Fruit fly (Drosophila melanogaster) whole organism, adult: ENCODE measurements around the gene CG45066.

Source experiments
- CG11617 ChIP-seq: fragments of 200-800 bp; sonication (Bioruptor generic); optimal IDR thresholded peaks from 2 replicates; lab custom pipeline; 2017; ENCODE audit warnings: mild to moderate bottlenecking, missing biosample characterization, missing genetic modification reagents, missing genetic modification characterization
- CG12768 ChIP-seq: fragments of 200-800 bp; sonication (Bioruptor generic); optimal IDR thresholded peaks from 2 replicates; lab custom pipeline; 2017; ENCODE audit warnings: missing biosample characterization, missing genetic modification characterization, mild to moderate bottlenecking, moderate library complexity, missing genetic modification reagents
- CG14711 ChIP-seq: fragments of 200-800 bp; sonication (Bioruptor generic); optimal IDR thresholded peaks from 2 replicates; lab custom pipeline; 2018; ENCODE audit warnings: missing biosample characterization, mild to moderate bottlenecking, missing genetic modification characterization, moderate library complexity
- CG1620 ChIP-seq: fragments of 200-800 bp; sonication (Bioruptor generic); optimal IDR thresholded peaks from 2 replicates; lab custom pipeline; 2016; ENCODE audit warnings: missing biosample characterization, missing genetic modification characterization
- CG33017 ChIP-seq: fragments of 200-800 bp; sonication (Bioruptor generic); optimal IDR thresholded peaks from 2 replicates; lab custom pipeline; 2018; ENCODE audit warnings: missing biosample characterization, mild to moderate bottlenecking, missing genetic modification characterization, moderate library complexity
- CG5204 ChIP-seq: fragments of 200-800 bp; sonication (Bioruptor generic); optimal IDR thresholded peaks from 2 replicates; lab custom pipeline; 2016; ENCODE audit warnings: missing biosample characterization, missing genetic modification characterization
- CG7045 ChIP-seq: fragments of 200-800 bp; sonication (Bioruptor generic); optimal IDR thresholded peaks from 2 replicates; lab custom pipeline; 2017; ENCODE audit warnings: missing biosample characterization, mild to moderate bottlenecking, missing genetic modification characterization
- CG7101 ChIP-seq: fragments of 200-800 bp; sonication (Bioruptor generic); optimal IDR thresholded peaks from 2 replicates; lab custom pipeline; 2018; ENCODE audit warnings: missing biosample characterization, mild to moderate bottlenecking, missing genetic modification characterization, moderate library complexity
- Clk ChIP-seq: fragments of 200-800 bp; sonication (Bioruptor generic); optimal IDR thresholded peaks from 2 replicates; lab custom pipeline; 2017; ENCODE audit warnings: missing biosample characterization, missing genetic modification characterization
- Crg-1 ChIP-seq: fragments of 200-800 bp; sonication (Bioruptor generic); optimal IDR thresholded peaks from 2 replicates; lab custom pipeline; 2016; ENCODE audit warnings: missing biosample characterization, missing genetic modification characterization
- Hr96 ChIP-seq: fragments of 200-800 bp; sonication (Bioruptor generic); optimal IDR thresholded peaks from 2 replicates; lab custom pipeline; 2016; ENCODE audit warnings: missing biosample characterization, missing genetic modification characterization
- Mnt ChIP-seq: fragments of 200-800 bp; sonication (Bioruptor generic); optimal IDR thresholded peaks from 2 replicates; lab custom pipeline; 2016; ENCODE audit warnings: missing biosample characterization, mild to moderate bottlenecking, missing genetic modification characterization
- bab1 ChIP-seq: fragments of 200-800 bp; sonication (Bioruptor generic); optimal IDR thresholded peaks from 3 replicates; lab custom pipeline; 2019; ENCODE audit warnings: missing biosample characterization, mild to moderate bottlenecking, missing genetic modification characterization, moderate library complexity
- cic ChIP-seq: fragments of 200-800 bp; sonication (Bioruptor generic); optimal IDR thresholded peaks from 2 replicates; lab custom pipeline; 2017; ENCODE audit warnings: missing biosample characterization, mild to moderate bottlenecking, missing genetic modification characterization, moderate library complexity
- cnc ChIP-seq, 2 experiments: fragments of >200 bp; optimal IDR thresholded peaks; 2 replicates each; lab custom pipeline; 2017
- kay ChIP-seq: fragments of 200-800 bp; sonication (Bioruptor generic); peaks from one replicate; lab custom pipeline; 2016; ENCODE audit warnings: missing biosample characterization, missing genetic modification characterization, borderline replicate concordance
- ovo ChIP-seq: fragments of 200-800 bp; sonication (Bioruptor generic); optimal IDR thresholded peaks from 2 replicates; lab custom pipeline; 2016; ENCODE audit warnings: missing biosample characterization, missing genetic modification characterization
- pad ChIP-seq: fragments of 200-800 bp; sonication (Bioruptor generic); optimal IDR thresholded peaks from 3 replicates; lab custom pipeline; 2017; ENCODE audit warnings: missing biosample characterization, missing genetic modification characterization, mild to moderate bottlenecking, moderate library complexity, missing genetic modification reagents
- tj ChIP-seq: fragments of 200-800 bp; sonication (Bioruptor generic); optimal IDR thresholded peaks from 3 replicates; lab custom pipeline; 2017; ENCODE audit warnings: missing biosample characterization, mild to moderate bottlenecking, missing genetic modification characterization, moderate library complexity
- toe ChIP-seq: fragments of 200-800 bp; sonication (Bioruptor generic); optimal IDR thresholded peaks from 2 replicates; lab custom pipeline; 2016; ENCODE audit warnings: missing biosample characterization, missing genetic modification characterization

CG45066 gene

dm6 chr3L:3097598-3097880, 13.5 kb downstream of the CG45066 start:
- no peak for TF ChIP-seq tj (GFP tag; lab: Kevin White, UChicago)
- TF ChIP-seq CG7101: no peak
- TF ChIP-seq CG1620 (GFP tag; lab: Kevin White, UChicago): no peak
- TF ChIP-seq toe (GFP tag; lab: Kevin White, UChicago): no peak
- TF ChIP-seq Crg-1: no peak
- no peak for TF ChIP-seq CG14711 (tag; lab: Kevin White, UChicago)
- no peak for TF ChIP-seq kay
- no peak for TF ChIP-seq CG33017 (tag; lab: Kevin White, UChicago)
- TF ChIP-seq Clk (GFP tag; lab: Kevin White, UChicago): no peak
- TF ChIP-seq Mnt (GFP tag; lab: Kevin White, UChicago): no peak
- no peak for TF ChIP-seq ovo

dm6 chr3L:3096726-3097597, 14.1 kb downstream of the CG45066 start:
- no peak for TF ChIP-seq cic (GFP tag; lab: Kevin White, UChicago)
- peak; percentile 2 for TF ChIP-seq kay
- no peak for TF ChIP-seq Clk (GFP tag; lab: Kevin White, UChicago)

dm6 chr3L:3096073-3096725, 14.8 kb downstream of the CG45066 start:
- TF ChIP-seq CG5204 (GFP tag; lab: Kevin White, UChicago) (no peak), CG7101 (peak; percentile 21), CG7045 (peak; percentile 29), CG12768 (GFP tag; lab: Kevin White, UChicago) (peak; percentile 55), kay (no peak), bab1 (GFP tag; lab: Kevin White, UChicago) (no peak)

dm6 chr3L:3095590-3095989, 15.4 kb downstream of the CG45066 start:
- TF ChIP-seq CG5204 (GFP tag; lab: Kevin White, UChicago) (no peak), kay (no peak), CG7045 (no peak), Hr96 (GFP tag; lab: Kevin White, UChicago) (no peak), CG1620 (GFP tag; lab: Kevin White, UChicago) (no peak), Clk (GFP tag; lab: Kevin White, UChicago) (no peak), CG11617 (GFP tag; lab: Kevin White, UChicago) (no peak), bab1 (GFP tag; lab: Kevin White, UChicago) (no peak), tj (GFP tag; lab: Kevin White, UChicago) (no peak), pad (GFP tag; lab: Kevin White, UChicago) (no peak), Crg-1 (no peak), ovo (no peak), cnc (optimal IDR thresholded peaks at IDR 0.05; lab: Kevin White, UChicago) (no peak), Mnt (GFP tag; lab: Kevin White, UChicago) (no peak), CG7101 (no peak)

dm6 chr3L:3090581-3091345, 20.3 kb downstream of the CG45066 start:
- TF ChIP-seq CG14711 (tag; lab: Kevin White, UChicago) (peak; percentile 21), CG5204 (GFP tag; lab: Kevin White, UChicago) (no peak), CG1620 (GFP tag; lab: Kevin White, UChicago) (no peak), pad (GFP tag; lab: Kevin White, UChicago) (peak; percentile 25), CG7101 (peak; percentile 44)

- TF ChIP-seq kay (peak; percentile 87), toe (GFP tag; lab: Kevin White, UChicago) (no peak), CG12768 (GFP tag; lab: Kevin White, UChicago) (no peak), cnc (optimal IDR thresholded peaks at IDR 0.05; lab: Kevin White, UChicago) (no peak), CG11617 (GFP tag; lab: Kevin White, UChicago) (no peak), CG7101 (no peak), CG33017 (tag; lab: Kevin White, UChicago) (no peak)
Measured at dm6 chr3L:3089012-3089411, 22.0 kb downstream of the CG45066 start.
